Worm (Caenorhabditis elegans) whole organism, L3 larva: ENCODE measurements around the gene cpg-7.
A peak's percentile ranks its signal among the peaks of the same experiment; 100 is the strongest.

Source experiments
- R02D3.7 ChIP-seq: fragments of 150-350 bp; optimal IDR thresholded peaks from 2 replicates; lab custom pipeline; 2014; ENCODE audit warnings: missing biosample characterization, missing genetic modification characterization
- ZK546.5 ChIP-seq: sonication (generic microtip); optimal IDR thresholded peaks from 2 replicates; lab custom pipeline; 2017; ENCODE audit warnings: missing biosample characterization, missing genetic modification characterization
- ceh-16 ChIP-seq: sonication (generic microtip); optimal IDR thresholded peaks from 2 replicates; lab custom pipeline; 2017; ENCODE audit warnings: missing biosample characterization, missing genetic modification characterization
- ceh-9 ChIP-seq: sonication (generic microtip); optimal IDR thresholded peaks from 2 replicates; lab custom pipeline; 2018; ENCODE audit warnings: missing biosample characterization, missing genetic modification characterization
- egl-5 ChIP-seq: fragments of 150-350 bp; optimal IDR thresholded peaks from 2 replicates; lab custom pipeline; 2017; ENCODE audit warnings: missing biosample characterization, missing genetic modification reagents, missing genetic modification characterization, inconsistent platforms
- jun-1 ChIP-seq: fragments of 150-350 bp; optimal IDR thresholded peaks from 2 replicates; lab custom pipeline; 2014; ENCODE audit warnings: missing biosample characterization, missing genetic modification reagents, missing genetic modification characterization
- nfya-1 ChIP-seq: sonication (generic microtip); optimal IDR thresholded peaks from 2 replicates; lab custom pipeline; 2017; ENCODE audit warnings: missing genetic modification characterization, mild to moderate bottlenecking, missing compliant biosample characterization, antibody characterized with exemption, moderate library complexity; ENCODE audit not compliant: insufficient read depth
- nhr-11 ChIP-seq: fragments of 150-350 bp; optimal IDR thresholded peaks from 2 replicates; lab custom pipeline; 2014; ENCODE audit warnings: missing biosample characterization, missing genetic modification characterization
- nhr-12 ChIP-seq: fragments of 150-350 bp; optimal IDR thresholded peaks from 2 replicates; lab custom pipeline; 2014; ENCODE audit warnings: missing biosample characterization, missing genetic modification characterization
- nhr-28 ChIP-seq: fragments of 150-350 bp; optimal IDR thresholded peaks from 2 replicates; lab custom pipeline; 2014; ENCODE audit warnings: missing biosample characterization, missing genetic modification characterization
- snpc-4 ChIP-seq: fragments of 150-350 bp; optimal IDR thresholded peaks from 2 replicates; lab custom pipeline; 2014; ENCODE audit warnings: missing biosample characterization, missing genetic modification characterization
- unc-39 ChIP-seq: sonication (generic microtip); optimal IDR thresholded peaks from 4 replicates; lab custom pipeline; 2017; ENCODE audit warnings: missing biosample characterization, missing genetic modification characterization

The cpg-7 gene

ce11 chrII:14059767-14060166, 49.3 kb downstream of the cpg-7 start, which contains the start of gene rpb-11 (continued):
- TF ChIP-seq nfya-1 (tag; lab: Kevin White, UChicago) = peak; percentile 93
- TF ChIP-seq jun-1 (tag; lab: Kevin White, UChicago) = peak; percentile 88
- TF ChIP-seq snpc-4 (tag; lab: Kevin White, UChicago) = peak; percentile 92
- TF ChIP-seq egl-5 = no peak
- no peak for TF ChIP-seq ceh-9
- no peak for TF ChIP-seq nhr-12
- TF ChIP-seq ceh-16 (tag; lab: Kevin White, UChicago) = no peak
- TF ChIP-seq ZK546.5 (tag; lab: Kevin White, UChicago) = no peak
- no peak for TF ChIP-seq unc-39 (tag; lab: Kevin White, UChicago)
- TF ChIP-seq R02D3.7 (tag; lab: Kevin White, UChicago) = peak; percentile 85
- TF ChIP-seq nhr-11 (tag; lab: Kevin White, UChicago) = no peak
- no peak for TF ChIP-seq nhr-28 (tag; lab: Kevin White, UChicago)
- TF ChIP-seq, all 47 proteins: peak for 24
